Worm (Caenorhabditis elegans) whole organism, L2 larva: Measurements from ENCODE around the gene K09E4.4.

Experiments
- Y55F3AM.14 ChIP-seq: fragments of 200-800 bp; sonication (Bioruptor generic); optimal IDR thresholded peaks from 2 replicates; lab custom pipeline; 2018; ENCODE audit warnings: mild to moderate bottlenecking, missing genetic modification characterization, missing compliant biosample characterization
- ZK546.5 ChIP-seq: sonication (generic microtip); optimal IDR thresholded peaks from 2 replicates; lab custom pipeline; 2017; ENCODE audit warnings: missing biosample characterization, missing genetic modification characterization
- ceh-16 ChIP-seq: fragments of 150-350 bp; optimal IDR thresholded peaks from 2 replicates; lab custom pipeline; 2014; ENCODE audit warnings: missing biosample characterization, missing genetic modification characterization
- elt-1 ChIP-seq: fragments of 150-350 bp; optimal IDR thresholded peaks from 2 replicates; lab custom pipeline; 2014; ENCODE audit warnings: missing biosample characterization, missing genetic modification characterization
- nhr-11 ChIP-seq: fragments of 150-350 bp; optimal IDR thresholded peaks from 2 replicates; lab custom pipeline; 2014; ENCODE audit warnings: missing biosample characterization, missing genetic modification characterization
- nhr-23 ChIP-seq: fragments of 150-350 bp; optimal IDR thresholded peaks from 2 replicates; lab custom pipeline; 2014; ENCODE audit warnings: missing biosample characterization, missing genetic modification reagents, missing genetic modification characterization
- nhr-25 ChIP-seq: fragments of 150-350 bp; sonication (generic microtip); optimal IDR thresholded peaks from 3 replicates; lab custom pipeline; 2014; ENCODE audit warnings: missing biosample characterization, missing genetic modification characterization
- zag-1 ChIP-seq: fragments of 150-350 bp; optimal IDR thresholded peaks from 2 replicates; lab custom pipeline; 2014; ENCODE audit warnings: missing biosample characterization, missing genetic modification characterization
- ztf-4 ChIP-seq: fragments of 150-350 bp; optimal IDR thresholded peaks from 2 replicates; lab custom pipeline; 2014; ENCODE audit warnings: missing biosample characterization, missing genetic modification characterization

ce11 chrII:14152274-14152673 is 30.3 kb upstream of the K09E4.4 start:
- TF ChIP-seq zag-1 (tag; lab: Kevin White, UChicago) (no peak), ztf-4 (tag; lab: Kevin White, UChicago) (no peak), elt-1 (tag; lab: Kevin White, UChicago) (no peak), nhr-11 (tag; lab: Kevin White, UChicago) (no peak), nhr-25 (tag; lab: Kevin White, UChicago) (no peak), ceh-16 (no peak), Y55F3AM.14 (GFP tag; lab: Kevin White, UChicago) (no peak), ZK546.5 (tag; lab: Kevin White, UChicago) (no peak), nhr-23 (no peak)
